Worm (Caenorhabditis elegans) whole organism, L3 larva: ENCODE data around the gene C29E4.14.

Experiments
- ama-1 ChIP-seq: fragments of 150-350 bp; optimal IDR thresholded peaks from 2 replicates; lab custom pipeline; 2018
- nhr-11 ChIP-seq: fragments of 150-350 bp; optimal IDR thresholded peaks from 2 replicates; lab custom pipeline; 2014; ENCODE audit warnings: missing biosample characterization, missing genetic modification characterization
- nhr-12 ChIP-seq: fragments of 150-350 bp; optimal IDR thresholded peaks from 2 replicates; lab custom pipeline; 2014; ENCODE audit warnings: missing biosample characterization, missing genetic modification characterization
- snpc-4 ChIP-seq: fragments of 150-350 bp; optimal IDR thresholded peaks from 2 replicates; lab custom pipeline; 2014; ENCODE audit warnings: missing biosample characterization, missing genetic modification characterization

ce11 chrIII:7941417-7941816 is 21.5 kb downstream of the C29E4.14 start, which contains the start of gene kle-2:
- no peak for TF ChIP-seq snpc-4 (tag; lab: Kevin White, UChicago)
- no peak for TF ChIP-seq nhr-11 (tag; lab: Kevin White, UChicago)
- no peak for TF ChIP-seq nhr-12 (tag; lab: Kevin White, UChicago)
- TF ChIP-seq ama-1, result no peak
